Worm (Caenorhabditis elegans) whole organism, early embryonic: ENCODE measurements around the gene F38H4.5.
"Not testable (repeated sequence)": the region's sequence is repeated elsewhere in the genome, so short reads cannot be mapped to it uniquely, and the experiment has no call there.

Experiments used
- B0310.2 ChIP-seq: sonication (generic microtip); optimal IDR thresholded peaks from 2 replicates; lab custom pipeline; 2016; ENCODE audit warnings: mild to moderate bottlenecking, missing genetic modification characterization, missing compliant biosample characterization
- F13C5.2 ChIP-seq: sonication (generic microtip); optimal IDR thresholded peaks from 2 replicates; lab custom pipeline; 2017; ENCODE audit warnings: mild to moderate bottlenecking, missing genetic modification characterization, inconsistent platforms, missing compliant biosample characterization
- aly-1 ChIP-seq: sonication (generic microtip); optimal IDR thresholded peaks from 2 replicates; lab custom pipeline; 2016; ENCODE audit warnings: missing genetic modification characterization, missing compliant biosample characterization
- ama-1 ChIP-seq: fragments of 150-350 bp; optimal IDR thresholded peaks from 2 replicates; lab custom pipeline; 2014
- ceh-13 ChIP-seq: fragments of 200-800 bp; sonication (Bioruptor generic); optimal IDR thresholded peaks from 2 replicates; lab custom pipeline; 2018; ENCODE audit warnings: mild to moderate bottlenecking, missing genetic modification characterization, missing compliant biosample characterization
- ceh-36 ChIP-seq: sonication (generic microtip); optimal IDR thresholded peaks from 2 replicates; lab custom pipeline; 2016; ENCODE audit warnings: missing genetic modification characterization, inconsistent platforms, missing compliant biosample characterization
- ets-7 ChIP-seq: sonication (generic microtip); optimal IDR thresholded peaks from 2 replicates; lab custom pipeline; 2016; ENCODE audit warnings: missing genotype, missing genetic modification characterization, missing compliant biosample characterization
- flt-1 ChIP-seq: fragments of 200-800 bp; sonication (Bioruptor generic); IDR thresholded peaks from 2 replicates; pipeline ENCODE4 v1.3.6; 2022; ENCODE audit warnings: missing genetic modification characterization, missing compliant biosample characterization
- hmbx-1 ChIP-seq: sonication (generic microtip); optimal IDR thresholded peaks from 2 replicates; lab custom pipeline; 2016; ENCODE audit warnings: mild to moderate bottlenecking, missing genetic modification characterization, missing compliant biosample characterization
- hmg-4 ChIP-seq: fragments of 200-800 bp; sonication (Bioruptor generic); optimal IDR thresholded peaks from 2 replicates; lab custom pipeline; 2018; ENCODE audit warnings: mild to moderate bottlenecking, missing genetic modification characterization, missing compliant biosample characterization
- hnd-1 ChIP-seq: sonication (generic microtip); optimal IDR thresholded peaks from 2 replicates; lab custom pipeline; 2016; ENCODE audit warnings: missing genetic modification characterization, missing compliant biosample characterization
- pes-1 ChIP-seq: fragments of 200-800 bp; sonication (Bioruptor generic); IDR thresholded peaks from 2 replicates; pipeline ENCODE4 v1.3.6; 2022; ENCODE audit warnings: missing genetic modification reagents, missing genetic modification characterization, missing compliant biosample characterization
- scrt-1 ChIP-seq: fragments of 200-800 bp; sonication (Bioruptor generic); IDR thresholded peaks from 2 replicates; pipeline ENCODE4 v1.3.6; 2022; ENCODE audit warnings: missing genetic modification characterization, missing compliant biosample characterization
- sea-1 ChIP-seq: fragments of 200-800 bp; sonication (Bioruptor generic); conservative IDR thresholded peaks from 2 replicates; pipeline ENCODE4 v1.3.6; 2022; ENCODE audit warnings: missing genetic modification characterization, missing compliant biosample characterization
- tbx-11 ChIP-seq: fragments of 200-800 bp; sonication (Bioruptor generic); IDR thresholded peaks from 2 replicates; pipeline ENCODE4 v1.3.6; 2022; ENCODE audit warnings: missing genetic modification characterization, missing compliant biosample characterization
- tbx-37 ChIP-seq: fragments of 200-800 bp; sonication (Bioruptor generic); conservative IDR thresholded peaks from 2 replicates; pipeline ENCODE4 v1.3.6; 2022; ENCODE audit warnings: missing genetic modification reagents, missing genetic modification characterization, missing compliant biosample characterization
- tra-4 ChIP-seq: sonication (generic microtip); optimal IDR thresholded peaks from 2 replicates; lab custom pipeline; 2017; ENCODE audit warnings: missing genetic modification characterization, missing compliant biosample characterization

F38H4.5 gene

ce11 chrIV:11820067-11820913 lies 31.7 kb upstream of the F38H4.5 start:
- TF ChIP-seq hmg-4 (no peak), pes-1 (GFP tag; lab: Robert Waterston, UW) (no peak), ceh-13 (GFP tag; lab: Kevin White, UChicago) (no peak), ama-1 (peak; percentile 41), aly-1 (no peak)

DNA sequence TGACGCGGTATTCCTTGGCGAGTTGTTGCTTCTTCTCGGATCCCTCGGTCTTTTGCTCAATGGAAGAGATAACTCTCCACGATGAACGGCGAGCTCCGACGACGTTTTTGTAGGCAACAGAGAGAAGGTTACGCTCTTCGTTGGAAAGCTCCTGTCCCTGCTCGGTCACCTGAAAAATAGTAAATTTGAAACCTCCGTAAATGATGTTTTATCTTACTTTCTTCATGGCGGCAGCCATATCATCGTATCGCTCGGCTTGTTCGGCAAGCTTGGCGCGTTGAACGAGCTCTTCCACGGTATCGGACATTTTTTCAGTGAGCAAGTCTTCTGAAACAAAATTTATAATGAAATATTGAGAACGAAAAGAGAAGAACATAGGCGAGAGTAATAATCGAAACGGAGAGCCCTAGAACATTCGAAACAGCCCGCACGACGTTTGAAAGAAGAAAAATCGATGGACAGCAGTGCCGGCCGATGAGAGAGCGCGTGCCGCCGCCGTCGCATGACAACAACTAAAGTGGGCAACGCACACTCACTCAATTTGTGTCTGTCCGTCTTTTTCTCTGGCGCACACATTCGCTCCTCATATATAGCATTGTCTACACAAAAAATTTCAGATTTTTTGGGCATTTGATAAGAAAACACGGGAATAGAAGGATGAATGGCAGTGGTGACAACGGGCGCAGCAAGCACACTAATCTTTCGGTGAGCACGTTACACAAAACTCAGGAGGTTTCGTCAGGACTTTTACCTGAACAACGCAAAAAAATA lies 30.2 kb upstream of the F38H4.5 start, which contains the start of the genes par-5 and M117.3:
Gene par-5, minus strand, starts transcription at position 334 of the 771 bp plus-strand sequence.
Gene M117.3, plus strand, starts transcription at position 616 of the 771 bp plus-strand sequence.
- TF ChIP-seq hmbx-1 (tag; lab: Kevin White, UChicago), result no peak
- peak; percentile 52 for TF ChIP-seq F13C5.2 (tag; lab: Kevin White, UChicago)
- peak; percentile 17; the same call in 1 of the 2 replicates for TF ChIP-seq tbx-11

ce11 chrIV:11822454-11822853 lies 29.5 kb upstream of the F38H4.5 start:
- 0 out of 2 replicates have a peak, but pooled peaks have one; percentile 15 for TF ChIP-seq pes-1 (GFP tag; lab: Robert Waterston, UW)
- TF ChIP-seq tra-4 (tag; lab: Kevin White, UChicago), result no peak

ce11 chrIV:11828012-11828411 lies 24.0 kb upstream of the F38H4.5 start, which contains the start of gene M117.6:
TSS of gene M117.6 (minus strand) at chrIV:11828112.
- not testable (repeated sequence) for TF ChIP-seq aly-1; hnd-1 (tag; lab: Kevin White, UChicago); scrt-1 (GFP tag; lab: Robert Waterston, UW)

- no peak for TF ChIP-seq hmg-4
- TF ChIP-seq sea-1 (GFP tag; lab: Robert Waterston, UW), result no peak
- no peak for TF ChIP-seq pes-1 (GFP tag; lab: Robert Waterston, UW)
- TF ChIP-seq B0310.2, result no peak
- no peak for TF ChIP-seq tbx-37 (GFP tag; lab: Robert Waterston, UW)
- no peak for TF ChIP-seq scrt-1 (GFP tag; lab: Robert Waterston, UW)
- no peak for TF ChIP-seq ama-1
- no peak for TF ChIP-seq tra-4 (tag; lab: Kevin White, UChicago)
- TF ChIP-seq flt-1 (GFP tag; lab: Robert Waterston, UW), result no peak
- no peak for TF ChIP-seq ceh-13 (GFP tag; lab: Kevin White, UChicago)
- no peak for TF ChIP-seq ceh-36 (tag; lab: Kevin White, UChicago)
- TF ChIP-seq tbx-11, result no peak
- TF ChIP-seq aly-1, result no peak
- TF ChIP-seq ets-7, result no peak
- no peak for TF ChIP-seq hmbx-1 (tag; lab: Kevin White, UChicago)
- no peak for TF ChIP-seq hnd-1 (tag; lab: Kevin White, UChicago)
- no peak for TF ChIP-seq F13C5.2 (tag; lab: Kevin White, UChicago)
These were observed 18.5 kb upstream of the F38H4.5 start, which contains the start of gene M117.4 for ce11 chrIV:11833456-11833855. TSS of gene M117.4 (minus strand) at chrIV:11833556.

ce11 chrIV:11838657-11839056 lies 13.3 kb upstream of the F38H4.5 start, which contains the start of gene fbxb-3:
TSS of gene fbxb-3 (plus strand) at chrIV:11838957.
- TF ChIP-seq ama-1 (no peak), pes-1 (GFP tag; lab: Robert Waterston, UW) (no peak), hmbx-1 (tag; lab: Kevin White, UChicago) (no peak), tra-4 (tag; lab: Kevin White, UChicago) (no peak)

DNA sequence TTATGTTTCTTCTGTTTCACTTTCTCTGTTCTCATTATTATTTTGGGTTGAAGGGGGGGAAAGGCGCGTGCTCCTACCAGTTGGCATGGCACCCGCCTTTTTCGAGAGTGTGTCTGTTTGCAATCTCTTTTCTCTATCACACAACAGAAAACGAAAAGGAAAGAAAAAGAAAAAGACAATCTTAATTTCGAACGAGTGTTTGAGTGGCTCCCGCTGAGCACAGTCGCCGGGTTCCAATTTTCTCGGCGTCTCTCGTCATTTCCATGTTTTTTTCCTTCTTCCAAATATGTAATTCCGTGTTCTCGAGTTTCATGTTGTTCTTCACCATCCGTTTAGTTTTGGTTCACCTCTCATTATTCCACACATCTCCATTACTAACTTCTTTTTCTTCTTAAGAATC lies 9.9 kb upstream of the F38H4.5 start, which contains the start of gene F38H4.3:
Gene F38H4.3, plus strand, starts transcription at position 301 of the 400 bp plus-strand sequence.
- no peak for TF ChIP-seq tbx-37 (GFP tag; lab: Robert Waterston, UW)

- TF ChIP-seq aly-1 (no peak), ceh-13 (GFP tag; lab: Kevin White, UChicago) (no peak), ceh-36 (tag; lab: Kevin White, UChicago) (no peak), tra-4 (tag; lab: Kevin White, UChicago) (no peak), hmg-4 (no peak)
These were observed 4.1 kb upstream of the F38H4.5 start, which contains the start of the genes F38H4.6 and F38H4.4 for ce11 chrIV:11847771-11848312. TSS of gene F38H4.6 (minus strand) at chrIV:11847871. TSS of gene F38H4.4 (plus strand) at chrIV:11848262.
